Worm (Caenorhabditis elegans) whole organism, L2 larva: Measurements from ENCODE around the gene tin-9.1.

Experiments
- blmp-1 ChIP-seq: sonication (generic microtip); optimal IDR thresholded peaks from 2 replicates; lab custom pipeline; 2017; ENCODE audit warnings: missing genetic modification characterization, mild to moderate bottlenecking, missing compliant biosample characterization, antibody characterized with exemption, moderate library complexity; ENCODE audit not compliant: insufficient read depth
- elt-3 ChIP-seq: sonication (generic microtip); optimal IDR thresholded peaks from 2 replicates; lab custom pipeline; 2017; ENCODE audit warnings: missing biosample characterization, missing genetic modification characterization
- lin-11 ChIP-seq: fragments of 150-350 bp; sonication (generic microtip); optimal IDR thresholded peaks from 2 replicates; lab custom pipeline; 2014; ENCODE audit warnings: missing biosample characterization, missing genetic modification characterization, inconsistent platforms, mixed read lengths
- mab-5 ChIP-seq: fragments of 150-350 bp; optimal IDR thresholded peaks from 2 replicates; lab custom pipeline; 2014; ENCODE audit warnings: missing biosample characterization, missing genetic modification characterization
- nhr-10 ChIP-seq: sonication (generic microtip); optimal IDR thresholded peaks from 2 replicates; lab custom pipeline; 2017; ENCODE audit warnings: missing biosample characterization, missing genetic modification characterization
- skn-1 ChIP-seq: sonication (generic microtip); optimal IDR thresholded peaks from 2 replicates; lab custom pipeline; 2017; ENCODE audit warnings: missing biosample characterization, missing genetic modification characterization
- unc-39 ChIP-seq: fragments of 150-350 bp; optimal IDR thresholded peaks from 2 replicates; lab custom pipeline; 2014; ENCODE audit warnings: missing biosample characterization, missing genetic modification characterization
- ztf-11 ChIP-seq: sonication (generic microtip); optimal IDR thresholded peaks from 2 replicates; lab custom pipeline; 2017; ENCODE audit warnings: missing biosample characterization, missing genetic modification characterization

DNA sequence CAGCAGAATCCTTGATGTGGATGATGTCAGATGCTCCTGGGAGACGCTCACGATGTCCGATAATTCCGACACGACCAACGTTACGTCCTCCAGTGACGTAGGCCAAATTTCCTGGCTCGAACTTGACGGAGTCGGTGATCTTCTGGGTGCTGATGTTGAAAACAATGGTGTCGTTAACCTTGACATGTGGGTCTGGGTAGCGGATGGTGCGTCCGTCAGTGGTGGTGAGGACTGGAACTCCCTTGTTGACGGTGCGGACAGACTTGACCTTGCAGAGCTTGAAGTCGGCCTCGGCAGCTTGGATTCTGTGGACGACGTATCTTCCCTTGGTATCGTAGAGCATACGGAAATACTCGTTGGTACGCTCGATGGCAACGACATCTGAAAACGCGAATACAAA, 39.6 kb upstream of the tin-9.1 start:
- TF ChIP-seq lin-11 (tag; lab: Kevin White, UChicago) (no peak), nhr-10 (tag; lab: Kevin White, UChicago) (no peak), ztf-11 (tag; lab: Kevin White, UChicago) (no peak), unc-39 (tag; lab: Kevin White, UChicago) (no peak), elt-3 (tag; lab: Kevin White, UChicago) (no peak), skn-1 (tag; lab: Kevin White, UChicago) (no peak), blmp-1 (no peak), mab-5 (tag; lab: Kevin White, UChicago) (no peak)
